Worm (Caenorhabditis elegans): ENCODE results near the gene gldi-2.
A peak's percentile ranks its signal among the peaks of the same experiment; 100 is the strongest.

gldi-2 gene

ce11 chrII:6822347-6822746 lies 39.1 kb downstream of the gldi-2 start (continued):
- TF ChIP-seq mml-1 (tag; optimal IDR thresholded peaks at IDR 0.05) = no peak
- peak; percentile 34 for TF ChIP-seq egl-27 (tag; optimal IDR thresholded peaks at IDR 0.05)
- peak; percentile 31 for TF ChIP-seq nhr-43 (tag; optimal IDR thresholded peaks at IDR 0.05; ENCODE audit: poor library complexity, severe bottlenecking)
- no peak for TF ChIP-seq nhr-237 (tag; optimal IDR thresholded peaks at IDR 0.05)
- TF ChIP-seq nhr-25 (tag; optimal IDR thresholded peaks at IDR 0.05) = peak; percentile 82
- no peak for TF ChIP-seq sea-2 (GFP tag; optimal IDR thresholded peaks at IDR 0.05)
- no peak for TF ChIP-seq ZK546.5 (tag; optimal IDR thresholded peaks at IDR 0.05)
- no peak for TF ChIP-seq hmg-11 (tag; optimal IDR thresholded peaks at IDR 0.05)
- TF ChIP-seq ceh-82 (tag; optimal IDR thresholded peaks at IDR 0.05) = no peak
- no peak for TF ChIP-seq lsy-12 (tag; optimal IDR thresholded peaks at IDR 0.05)
- no peak for TF ChIP-seq ceh-28 (tag; optimal IDR thresholded peaks at IDR 0.05)
- TF ChIP-seq fos-1 (tag; optimal IDR thresholded peaks at IDR 0.05) = no peak
- TF ChIP-seq elt-3 (tag; optimal IDR thresholded peaks at IDR 0.05) = peak in 1 of 3 experiments; percentile 69
- TF ChIP-seq egl-5 (tag; optimal IDR thresholded peaks at IDR 0.05) = peak; percentile 90
- TF ChIP-seq fkh-10 (GFP tag; optimal IDR thresholded peaks at IDR 0.05) = no peak
- no peak for TF ChIP-seq snpc-4 (tag; optimal IDR thresholded peaks at IDR 0.05)
- TF ChIP-seq tbx-2 (tag; optimal IDR thresholded peaks at IDR 0.05) = no peak
- TF ChIP-seq elt-1 (tag; optimal IDR thresholded peaks at IDR 0.05) = peak; percentile 96
- no peak for TF ChIP-seq ztf-11 (tag; optimal IDR thresholded peaks at IDR 0.05)
- peak; percentile 69 for TF ChIP-seq nfya-1 (tag; optimal IDR thresholded peaks at IDR 0.05; ENCODE audit: insufficient read depth)
- no peak for TF ChIP-seq daf-12 (tag; optimal IDR thresholded peaks at IDR 0.05)
- TF ChIP-seq nhr-11 (tag; optimal IDR thresholded peaks at IDR 0.05) = peak; percentile 21
- TF ChIP-seq nhr-67 (tag; optimal IDR thresholded peaks at IDR 0.05) = no peak

- peak; percentile 42 for TF ChIP-seq nhr-25 (tag; optimal IDR thresholded peaks at IDR 0.05)
- peak; percentile 53 for TF ChIP-seq nfya-1 (tag; optimal IDR thresholded peaks at IDR 0.05; ENCODE audit: insufficient read depth)
- TF ChIP-seq unc-62 (GFP tag; optimal IDR thresholded peaks at IDR 0.05) = peak; percentile 98
- TF ChIP-seq snpc-4 (tag; optimal IDR thresholded peaks at IDR 0.05) = peak; percentile 35
- TF ChIP-seq ceh-28 (tag; optimal IDR thresholded peaks at IDR 0.05) = no peak
- TF ChIP-seq elt-1 (tag; optimal IDR thresholded peaks at IDR 0.05) = peak; percentile 84
- no peak for TF ChIP-seq jun-1 (tag; optimal IDR thresholded peaks at IDR 0.05)
- TF ChIP-seq hmg-11 (tag; optimal IDR thresholded peaks at IDR 0.05) = peak; percentile 39
- no peak for TF ChIP-seq nhr-28 (tag; optimal IDR thresholded peaks at IDR 0.05)
- TF ChIP-seq lin-39 (tag; optimal IDR thresholded peaks at IDR 0.05) = peak; percentile 99
- peak; percentile 23 for TF ChIP-seq egl-5 (tag; optimal IDR thresholded peaks at IDR 0.05)
- peak; percentile 34 for TF ChIP-seq nhr-43 (tag; optimal IDR thresholded peaks at IDR 0.05; ENCODE audit: poor library complexity, severe bottlenecking)
These were observed 40.0 kb downstream of the gldi-2 start for ce11 chrII:6823233-6823632.

ce11 chrII:6823912-6824311 lies 40.7 kb downstream of the gldi-2 start:
- TF ChIP-seq snpc-4 (tag; optimal IDR thresholded peaks at IDR 0.05) (peak; percentile 33), unc-62 (GFP tag; optimal IDR thresholded peaks at IDR 0.05) (peak; percentile 51), elt-1 (tag; optimal IDR thresholded peaks at IDR 0.05) (peak; percentile 52), nhr-25 (tag; optimal IDR thresholded peaks at IDR 0.05) (peak; percentile 20), lin-39 (tag; optimal IDR thresholded peaks at IDR 0.05) (peak; percentile 36), fkh-10 (GFP tag; optimal IDR thresholded peaks at IDR 0.05) (no peak), ama-1 (optimal IDR thresholded peaks at IDR 0.05) (no peak), lsy-12 (tag; optimal IDR thresholded peaks at IDR 0.05) (no peak), nfya-1 (tag; optimal IDR thresholded peaks at IDR 0.05; ENCODE audit: insufficient read depth) (peak; percentile 48), nhr-23 (tag; optimal IDR thresholded peaks at IDR 0.05) (peak; percentile 40), nhr-77 (tag; optimal IDR thresholded peaks at IDR 0.05) (no peak), mdl-1 (tag; optimal IDR thresholded peaks at IDR 0.05) (peak; percentile 20)

- TF ChIP-seq ztf-4 (tag; optimal IDR thresholded peaks at IDR 0.05) (no peak), zag-1 (tag; optimal IDR thresholded peaks at IDR 0.05) (no peak), ZK546.5 (tag; optimal IDR thresholded peaks at IDR 0.05) (no peak), elt-2 (tag; optimal IDR thresholded peaks at IDR 0.05) (peak; percentile 87), eor-1 (tag; optimal IDR thresholded peaks at IDR 0.05) (no peak), mdl-1 (tag; optimal IDR thresholded peaks at IDR 0.05) (no peak), ceh-28 (tag; optimal IDR thresholded peaks at IDR 0.05) (no peak), nfya-1 (tag; optimal IDR thresholded peaks at IDR 0.05; ENCODE audit: insufficient read depth) (no peak), unc-62 (GFP tag; optimal IDR thresholded peaks at IDR 0.05) (peak; percentile 69), nhr-25 (tag; optimal IDR thresholded peaks at IDR 0.05) (peak; percentile 12), pqm-1 (tag; optimal IDR thresholded peaks at IDR 0.05) (peak; percentile 79), lin-15B (tag; optimal IDR thresholded peaks at IDR 0.05) (no peak), nhr-12 (tag; optimal IDR thresholded peaks at IDR 0.05) (no peak), ceh-82 (tag; optimal IDR thresholded peaks at IDR 0.05) (no peak), snpc-4 (tag; optimal IDR thresholded peaks at IDR 0.05) (no peak), skn-1 (tag; optimal IDR thresholded peaks at IDR 0.05) (no peak)
These were observed 41.3 kb downstream of the gldi-2 start for ce11 chrII:6824524-6824923.

All from whole organism, L3 larva.